Fruit fly (Drosophila melanogaster): ENCODE measurements around the gene Grp170.

dm6 chrX:2289134-2289533, 14.3 kb upstream of the Grp170 start:
- no peak for TF ChIP-seq pad (GFP tag; optimal IDR thresholded peaks at IDR 0.05)
- no peak for TF ChIP-seq cic (GFP tag; optimal IDR thresholded peaks at IDR 0.05)
- TF ChIP-seq cnc (optimal IDR thresholded peaks at IDR 0.05): no peak
- no peak for TF ChIP-seq Mnt (GFP tag; optimal IDR thresholded peaks at IDR 0.05)
- no peak for TF ChIP-seq CG14711 (tag; optimal IDR thresholded peaks at IDR 0.05)
- TF ChIP-seq kay (GFP tag; ENCODE audit: borderline replicate concordance): no peak
- TF ChIP-seq CG12768 (GFP tag; optimal IDR thresholded peaks at IDR 0.05): no peak

Data from whole organism, adult.